Worm (Caenorhabditis elegans): ENCODE results near the gene str-27.

- TF ChIP-seq lin-13 (GFP tag; optimal IDR thresholded peaks at IDR 0.05) = no peak
- TF ChIP-seq nhr-12 (tag; optimal IDR thresholded peaks at IDR 0.05) = no peak
- TF ChIP-seq efl-1 (optimal IDR thresholded peaks at IDR 0.05) = no peak
- no peak for TF ChIP-seq efl-1 (GFP tag; optimal IDR thresholded peaks at IDR 0.05 in 1 of 2)
- no peak for TF ChIP-seq lin-15B (tag; optimal IDR thresholded peaks at IDR 0.05)
- TF ChIP-seq nhr-19 (GFP tag; conservative IDR thresholded peaks at IDR 0.05) = no peak
- TF ChIP-seq nhr-28 (tag; optimal IDR thresholded peaks at IDR 0.05) = no peak
- TF ChIP-seq fos-1 (tag; optimal IDR thresholded peaks at IDR 0.05) = no peak
These were observed 16.4 kb upstream of the str-27 start, which contains the start of gene str-43 for ce11 chrV:15752049-15752448.
